Worm (Caenorhabditis elegans) whole organism, L4/young adult: Measurements from ENCODE around the gene F15B9.8.

ENCODE experiments used
- dao-5 ChIP-seq: sonication (generic microtip); optimal IDR thresholded peaks from 2 replicates; lab custom pipeline; 2016; ENCODE audit warnings: missing genotype, missing genetic modification characterization, moderate library complexity, missing compliant biosample characterization
- him-1 ChIP-seq: sonication (generic microtip); optimal IDR thresholded peaks from 2 replicates; lab custom pipeline; 2016; ENCODE audit warnings: missing genotype, missing genetic modification reagents, missing genetic modification characterization, missing compliant biosample characterization

ce11 chrV:12944775-12945174 lies 43.6 kb upstream of the F15B9.8 start, which contains the start of gene grl-2:
- TF ChIP-seq him-1 (tag; lab: Kevin White, UChicago) (no peak), dao-5 (tag; lab: Kevin White, UChicago) (no peak)
